Worm (Caenorhabditis elegans): ENCODE measurements around the gene slc-17.5.

DNA sequence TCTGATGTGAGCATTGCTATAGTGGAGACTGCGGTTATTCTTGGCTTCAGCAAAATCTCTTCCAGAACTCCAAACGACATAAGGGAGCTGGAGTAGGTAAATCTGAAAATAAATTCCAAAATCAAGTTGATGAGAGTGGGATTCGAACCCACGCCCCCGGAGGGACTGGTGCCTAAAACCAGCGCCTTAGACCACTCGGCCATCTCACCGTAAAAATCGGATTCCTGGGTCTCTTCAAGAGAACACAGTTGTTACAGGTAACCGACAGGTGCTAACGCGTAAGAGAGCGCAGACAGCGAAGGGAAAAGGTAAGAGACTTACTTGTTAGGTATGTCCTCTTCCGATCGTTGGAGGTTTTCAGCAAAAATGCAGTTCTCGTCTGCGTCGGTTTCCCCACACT, 49.4 kb downstream of the slc-17.5 start:
- TF ChIP-seq nhr-77 (tag; optimal IDR thresholded peaks at IDR 0.05), result peak; percentile 47
- TF ChIP-seq rnt-1 (tag; optimal IDR thresholded peaks at IDR 0.05), result no peak
- no peak for TF ChIP-seq egl-27 (tag; optimal IDR thresholded peaks at IDR 0.05)
- no peak for TF ChIP-seq ama-1 (optimal IDR thresholded peaks at IDR 0.05)
- no peak for TF ChIP-seq unc-86 (tag; optimal IDR thresholded peaks at IDR 0.05)
- TF ChIP-seq nhr-11 (tag; optimal IDR thresholded peaks at IDR 0.05), result no peak
